Worm (Caenorhabditis elegans) whole organism, L4 larva: Measurements from ENCODE around the gene fmo-4.
A peak's percentile ranks its signal among the peaks of the same experiment; 100 is the strongest.

Source experiments
- Y105C5A.15 ChIP-seq: fragments of 200-800 bp; sonication (Bioruptor generic); IDR thresholded peaks from 2 replicates; pipeline ENCODE4 v1.3.6; 2022; ENCODE audit warnings: missing genetic modification characterization, missing compliant biosample characterization
- Y5F2A.4 ChIP-seq: fragments of 200-800 bp; sonication (Bioruptor generic); optimal IDR thresholded peaks from 2 replicates; lab custom pipeline; 2018; ENCODE audit warnings: mild to moderate bottlenecking, missing genetic modification characterization, missing compliant biosample characterization
- aly-2 ChIP-seq: sonication (generic microtip); optimal IDR thresholded peaks from 2 replicates; lab custom pipeline; 2018; ENCODE audit warnings: missing biosample characterization, missing genetic modification characterization
- ceh-44 ChIP-seq: fragments of 200-800 bp; sonication (Bioruptor generic); IDR thresholded peaks from 2 replicates; pipeline ENCODE4 v1.3.6; 2022; ENCODE audit warnings: missing genetic modification reagents, missing genetic modification characterization, missing compliant biosample characterization
- ceh-62 ChIP-seq: sonication (generic microtip); optimal IDR thresholded peaks from 2 replicates; lab custom pipeline; 2017; ENCODE audit warnings: missing biosample characterization, missing genetic modification characterization
- daf-16 ChIP-seq, 3 experiments: sonication (generic microtip); optimal IDR thresholded peaks; 2 replicates each; lab custom pipeline; 2016 to 2017; ENCODE audit warnings: missing genetic modification characterization in 3 of 3, missing genetic modification reagents in 3 of 3, mild to moderate bottlenecking in 2 of 3, missing compliant biosample characterization in 2 of 3, missing biosample characterization in 1 of 3, moderate library complexity in 1 of 3
- dmd-6 ChIP-seq: fragments of 200-800 bp; sonication (Bioruptor generic); IDR thresholded peaks from 2 replicates; pipeline ENCODE4 v1.3.6; 2022; ENCODE audit warnings: missing genetic modification reagents, missing genetic modification characterization, missing compliant biosample characterization
- dmd-8 ChIP-seq: fragments of 200-800 bp; sonication (Bioruptor generic); IDR thresholded peaks from 2 replicates; pipeline ENCODE4 v1.3.6; 2022; ENCODE audit warnings: missing genetic modification characterization, missing compliant biosample characterization
- dmd-9 ChIP-seq: fragments of 200-800 bp; sonication (Bioruptor generic); IDR thresholded peaks from 2 replicates; pipeline ENCODE4 v1.3.6; 2022; ENCODE audit warnings: missing genetic modification reagents, missing genetic modification characterization, missing compliant biosample characterization
- dve-1 ChIP-seq: sonication (generic microtip); optimal IDR thresholded peaks from 2 replicates; lab custom pipeline; 2017; ENCODE audit warnings: antibody characterized with exemption, mild to moderate bottlenecking, missing genetic modification characterization, missing compliant biosample characterization; ENCODE audit not compliant: insufficient read depth
- egl-27 ChIP-seq: sonication (generic microtip); optimal IDR thresholded peaks from 3 replicates; lab custom pipeline; 2017; ENCODE audit warnings: missing biosample characterization, missing genetic modification reagents, missing genetic modification characterization
- gei-8 ChIP-seq: fragments of 200-800 bp; sonication (Bioruptor generic); optimal IDR thresholded peaks from 2 replicates; lab custom pipeline; 2018; ENCODE audit warnings: mild to moderate bottlenecking, missing genetic modification characterization, missing compliant biosample characterization
- hlh-30 ChIP-seq: sonication (generic microtip); optimal IDR thresholded peaks from 2 replicates; lab custom pipeline; 2017; ENCODE audit warnings: antibody characterized with exemption, mild to moderate bottlenecking, missing genetic modification characterization, missing compliant biosample characterization; ENCODE audit not compliant: insufficient read depth
- jun-1 ChIP-seq: fragments of 150-350 bp; optimal IDR thresholded peaks from 2 replicates; lab custom pipeline; 2014; ENCODE audit warnings: missing biosample characterization, missing genetic modification reagents, missing genetic modification characterization
- lin-13 ChIP-seq: fragments of 150-350 bp; optimal IDR thresholded peaks from 2 replicates; lab custom pipeline; 2014; ENCODE audit warnings: missing biosample characterization, missing genetic modification reagents, missing genetic modification characterization
- lin-29 ChIP-seq: fragments of 200-800 bp; sonication (Bioruptor generic); IDR thresholded peaks from 2 replicates; pipeline ENCODE4 v1.3.6; 2022; ENCODE audit warnings: missing genetic modification reagents, missing genetic modification characterization, missing compliant biosample characterization
- madf-9 ChIP-seq: fragments of 200-800 bp; sonication (Bioruptor generic); conservative IDR thresholded peaks from 2 replicates; pipeline ENCODE4 v1.3.6; 2022; ENCODE audit warnings: missing genetic modification reagents, missing genetic modification characterization, missing compliant biosample characterization
- mxl-3 ChIP-seq: fragments of 200-800 bp; sonication (Bioruptor generic); optimal IDR thresholded peaks from 2 replicates; lab custom pipeline; 2018; ENCODE audit warnings: mild to moderate bottlenecking, missing genetic modification characterization, missing compliant biosample characterization
- nhr-10 ChIP-seq: fragments of 150-350 bp; optimal IDR thresholded peaks from 2 replicates; lab custom pipeline; 2014; ENCODE audit warnings: missing biosample characterization, missing genetic modification characterization
- nhr-102 ChIP-seq: sonication (generic microtip); optimal IDR thresholded peaks from 2 replicates; lab custom pipeline; 2016; ENCODE audit warnings: mild to moderate bottlenecking, missing genetic modification characterization, moderate library complexity, missing compliant biosample characterization
- nhr-11 ChIP-seq: fragments of 150-350 bp; optimal IDR thresholded peaks from 2 replicates; lab custom pipeline; 2014; ENCODE audit warnings: missing biosample characterization, missing genetic modification characterization
- nhr-237 ChIP-seq: sonication (generic microtip); optimal IDR thresholded peaks from 2 replicates; lab custom pipeline; 2017; ENCODE audit warnings: missing biosample characterization, missing genetic modification characterization
- nhr-6 ChIP-seq: fragments of 150-350 bp; optimal IDR thresholded peaks from 2 replicates; lab custom pipeline; 2014; ENCODE audit warnings: missing biosample characterization, missing genetic modification characterization
- nhr-76 ChIP-seq: fragments of 150-350 bp; optimal IDR thresholded peaks from 2 replicates; lab custom pipeline; 2014; ENCODE audit warnings: missing biosample characterization, missing genetic modification characterization
- php-3 ChIP-seq: fragments of 200-800 bp; sonication (Bioruptor generic); IDR thresholded peaks from 2 replicates; pipeline ENCODE4 v1.3.6; 2022; ENCODE audit warnings: missing genetic modification reagents, missing genetic modification characterization, missing compliant biosample characterization
- sdz-12 ChIP-seq: fragments of 200-800 bp; sonication (Bioruptor generic); optimal IDR thresholded peaks from 2 replicates; lab custom pipeline; 2018; ENCODE audit warnings: mild to moderate bottlenecking, missing genetic modification characterization, missing compliant biosample characterization
- set-16 ChIP-seq: fragments of 200-800 bp; sonication (Bioruptor generic); IDR thresholded peaks from 2 replicates; pipeline ENCODE4 v1.3.6; 2022; ENCODE audit warnings: missing genetic modification reagents, missing genetic modification characterization, missing compliant biosample characterization
- skn-1 ChIP-seq: fragments of 150-350 bp; optimal IDR thresholded peaks from 2 replicates; lab custom pipeline; 2014; ENCODE audit warnings: missing biosample characterization, missing genetic modification characterization
- snpc-1.2 ChIP-seq: fragments of 200-800 bp; sonication (Bioruptor generic); IDR thresholded peaks from 2 replicates; pipeline ENCODE4 v1.3.6; 2022; ENCODE audit warnings: missing genetic modification reagents, missing genetic modification characterization, missing compliant biosample characterization
- spr-3 ChIP-seq: fragments of 200-800 bp; sonication (Bioruptor generic); optimal IDR thresholded peaks from 2 replicates; lab custom pipeline; 2018; ENCODE audit warnings: mild to moderate bottlenecking, missing genetic modification characterization, missing compliant biosample characterization
- unc-62 ChIP-seq, 3 experiments: fragments of 150-350 bp in 1 of 3; sonication (generic microtip); optimal IDR thresholded peaks in 2 of 3; peaks in 1 of 3; 1 replicate in 1 of 3; 2 replicates in 2 of 3; lab custom pipeline; 2014 to 2017; ENCODE audit warnings: missing biosample characterization in 3 of 3, missing genetic modification characterization in 3 of 3, missing genetic modification reagents in 3 of 3, missing genotype in 1 of 3
- zag-1 ChIP-seq: fragments of 150-350 bp; optimal IDR thresholded peaks from 2 replicates; lab custom pipeline; 2014; ENCODE audit warnings: missing biosample characterization, missing genetic modification characterization
- zfp-2 ChIP-seq: sonication (generic microtip); optimal IDR thresholded peaks from 2 replicates; lab custom pipeline; 2016; ENCODE audit warnings: mild to moderate bottlenecking, missing genetic modification characterization, missing compliant biosample characterization
- zfp-3 ChIP-seq: fragments of 200-800 bp; sonication (Bioruptor generic); conservative IDR thresholded peaks from 2 replicates; pipeline ENCODE4 v1.3.6; 2022; ENCODE audit warnings: missing genetic modification reagents, missing genetic modification characterization, missing compliant biosample characterization
- zip-11 ChIP-seq: fragments of 200-800 bp; sonication (Bioruptor generic); IDR thresholded peaks from 2 replicates; pipeline ENCODE4 v1.3.6; 2022; ENCODE audit warnings: missing genetic modification characterization, missing compliant biosample characterization
- zip-2 ChIP-seq: fragments of 150-350 bp; optimal IDR thresholded peaks from 2 replicates; lab custom pipeline; 2014; ENCODE audit warnings: missing biosample characterization, missing genetic modification characterization
- ztf-11 ChIP-seq: fragments of 150-350 bp; optimal IDR thresholded peaks from 2 replicates; lab custom pipeline; 2014; ENCODE audit warnings: missing biosample characterization, missing genetic modification characterization

Gene fmo-4

ce11 chrV:13556746-13557145 lies 49.8 kb downstream of the fmo-4 start, which contains the start of gene cav-2 (continued):
- TF ChIP-seq ceh-62 (no peak), madf-9 (peak; percentile 76), Y5F2A.4 (no peak), aly-2 (tag; lab: Kevin White, UChicago) (no peak), unc-62 (GFP tag; optimal IDR thresholded peaks at IDR 0.05 in 1 of 2; lab: Kevin White, UChicago) (no peak), unc-62 (tag; optimal IDR thresholded peaks at IDR 0.05; lab: Kevin White, UChicago) (no peak), zip-11 (GFP tag; lab: Robert Waterston, UW) (no peak), nhr-76 (tag; lab: Kevin White, UChicago) (no peak), zag-1 (tag; lab: Kevin White, UChicago) (no peak), ztf-11 (tag; lab: Kevin White, UChicago) (no peak), nhr-102 (tag; lab: Kevin White, UChicago) (peak; percentile 63), sdz-12 (GFP tag; lab: Kevin White, UChicago) (no peak), daf-16 (GFP tag; optimal IDR thresholded peaks at IDR 0.05; lab: Kevin White, UChicago) (peak in 1 of 2 experiments; percentile 65), daf-16 (tag; optimal IDR thresholded peaks at IDR 0.05; lab: Kevin White, UChicago) (peak; percentile 100), zfp-3 (peak; percentile 61; the same call in 1 of the 2 replicates), nhr-10 (tag; lab: Kevin White, UChicago) (no peak), mxl-3 (GFP tag; lab: Kevin White, UChicago) (peak; percentile 21), jun-1 (tag; lab: Kevin White, UChicago) (no peak), spr-3 (GFP tag; lab: Kevin White, UChicago) (peak; percentile 54), gei-8 (GFP tag; lab: Kevin White, UChicago) (peak; percentile 70), nhr-237 (no peak), nhr-11 (tag; lab: Kevin White, UChicago) (no peak), nhr-6 (tag; lab: Kevin White, UChicago) (peak; percentile 89), snpc-1.2 (GFP tag; lab: Robert Waterston, UW) (no peak), lin-13 (GFP tag; lab: Kevin White, UChicago) (no peak), lin-29 (GFP tag; lab: Robert Waterston, UW) (no peak), dmd-8 (no peak), set-16 (GFP tag; lab: Robert Waterston, UW) (no peak), dmd-6 (GFP tag; lab: Robert Waterston, UW) (peak; percentile 86)
- TF ChIP-seq, all 104 proteins: peak for 44

- no peak for TF ChIP-seq skn-1 (tag; lab: Kevin White, UChicago)
- no peak for TF ChIP-seq php-3 (GFP tag; lab: Robert Waterston, UW)
- TF ChIP-seq hlh-30 (tag; lab: Kevin White, UChicago) = no peak
- TF ChIP-seq ceh-44 = no peak
- no peak for TF ChIP-seq madf-9
- no peak for TF ChIP-seq dmd-9 (GFP tag; lab: Robert Waterston, UW)
- no peak for TF ChIP-seq nhr-76 (tag; lab: Kevin White, UChicago)
- no peak for TF ChIP-seq zfp-2 (tag; lab: Kevin White, UChicago)
- no peak for TF ChIP-seq nhr-237
- TF ChIP-seq set-16 (GFP tag; lab: Robert Waterston, UW) = no peak
- TF ChIP-seq Y105C5A.15 = no peak
- no peak for TF ChIP-seq zip-2 (tag; lab: Kevin White, UChicago)
- no peak for TF ChIP-seq lin-29 (GFP tag; lab: Robert Waterston, UW)
- no peak for TF ChIP-seq egl-27 (tag; lab: Kevin White, UChicago)
- TF ChIP-seq dve-1 (tag; lab: Kevin White, UChicago) = no peak
These were observed 50.2 kb downstream of the fmo-4 start, which contains the start of gene C56A3.6 for ce11 chrV:13556297-13556696. TSS of gene C56A3.6 (minus strand) at chrV:13556397.
